Worm (Caenorhabditis elegans) whole organism, late embryonic: ENCODE data around the gene mig-18.

Source experiments
- ama-1 ChIP-seq: fragments of 150-350 bp; optimal IDR thresholded peaks from 2 replicates; lab custom pipeline; 2014
- rnt-1 ChIP-seq: sonication (generic microtip); optimal IDR thresholded peaks from 2 replicates; lab custom pipeline; 2016; ENCODE audit warnings: missing genetic modification characterization, missing compliant biosample characterization
- sox-4 ChIP-seq: sonication (generic microtip); optimal IDR thresholded peaks from 2 replicates; lab custom pipeline; 2017; ENCODE audit warnings: mild to moderate bottlenecking, missing genetic modification characterization, inconsistent platforms, missing compliant biosample characterization

DNA sequence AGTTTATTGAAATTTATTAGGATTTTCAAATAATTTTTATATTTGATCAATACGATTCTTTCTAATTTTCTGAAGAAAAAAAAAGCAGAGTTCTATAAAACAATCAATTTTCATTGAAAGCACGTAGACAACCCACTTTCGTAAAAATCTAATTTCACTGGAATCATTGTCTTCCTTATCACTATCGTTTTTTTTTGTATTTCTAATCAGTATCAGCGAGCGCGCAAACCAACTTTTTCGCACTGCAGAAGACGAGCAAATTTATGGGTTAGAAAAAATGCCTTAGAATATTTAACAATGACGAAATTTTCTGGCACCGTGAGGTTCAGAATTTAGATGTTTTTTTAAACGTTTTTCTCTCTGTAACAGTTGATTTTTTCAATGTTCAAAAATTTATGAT is 49.8 kb downstream of the mig-18 start:
- TF ChIP-seq ama-1 (no peak), sox-4 (tag; lab: Kevin White, UChicago) (no peak), rnt-1 (no peak)
